Fruit fly (Drosophila melanogaster) whole organism, prepupa: Measurements from ENCODE around the gene Bicra.
A peak's percentile ranks its signal among the peaks of the same experiment; 100 is the strongest.

Experiments used
- CG10631 ChIP-seq: fragments of 200-800 bp; sonication (Bioruptor generic); optimal IDR thresholded peaks from 2 replicates; lab custom pipeline; 2016; ENCODE audit warnings: missing biosample characterization, missing genetic modification characterization
- CG10669 ChIP-seq: fragments of 200-800 bp; sonication (Bioruptor generic); optimal IDR thresholded peaks from 3 replicates; lab custom pipeline; 2018; ENCODE audit warnings: missing biosample characterization, mild to moderate bottlenecking, missing genetic modification characterization, moderate library complexity
- CG11294 ChIP-seq: fragments of 200-800 bp; sonication (Bioruptor generic); IDR thresholded peaks from 2 replicates; pipeline ENCODE4 v1.3.6; 2022; ENCODE audit warnings: missing biosample characterization, missing genetic modification characterization
- CG11762 ChIP-seq: fragments of 200-800 bp; sonication (Bioruptor generic); optimal IDR thresholded peaks from 3 replicates; lab custom pipeline; 2016; ENCODE audit warnings: missing biosample characterization, missing genetic modification characterization; ENCODE audit not compliant: insufficient read depth
- CG1621 ChIP-seq: fragments of 200-800 bp; sonication (Bioruptor generic); optimal IDR thresholded peaks from 3 replicates; lab custom pipeline; 2018; ENCODE audit warnings: missing biosample characterization, mild to moderate bottlenecking, missing genetic modification characterization
- CG16779 ChIP-seq: fragments of 200-800 bp; sonication (Bioruptor generic); optimal IDR thresholded peaks from 3 replicates; lab custom pipeline; 2017; ENCODE audit warnings: missing biosample characterization, mild to moderate bottlenecking, missing genetic modification characterization
- CG3919 ChIP-seq: fragments of 200-800 bp; sonication (Bioruptor generic); optimal IDR thresholded peaks from 3 replicates; lab custom pipeline; 2016; ENCODE audit warnings: missing biosample characterization, missing genetic modification characterization
- CG6163 ChIP-seq: fragments of 200-800 bp; sonication (Bioruptor generic); IDR thresholded peaks from 3 replicates; pipeline ENCODE4 v1.3.6; 2022; ENCODE audit warnings: missing biosample characterization, missing genetic modification characterization
- CG6276 ChIP-seq: fragments of 200-800 bp; sonication (Bioruptor generic); optimal IDR thresholded peaks from 2 replicates; lab custom pipeline; 2017; ENCODE audit warnings: missing biosample characterization, mild to moderate bottlenecking, missing genetic modification characterization
- CG6808 ChIP-seq: fragments of 200-800 bp; sonication (Bioruptor generic); optimal IDR thresholded peaks from 3 replicates; lab custom pipeline; 2017; ENCODE audit warnings: missing biosample characterization, missing genetic modification characterization, mild to moderate bottlenecking, moderate library complexity, missing genetic modification reagents
- CG6854 ChIP-seq: fragments of 200-800 bp; sonication (Bioruptor generic); optimal IDR thresholded peaks from 2 replicates; lab custom pipeline; 2017; ENCODE audit warnings: missing biosample characterization, mild to moderate bottlenecking, missing genetic modification characterization
- CG7368 ChIP-seq: fragments of 200-800 bp; sonication (Bioruptor generic); optimal IDR thresholded peaks from 3 replicates; lab custom pipeline; 2016; ENCODE audit warnings: missing biosample characterization, missing genetic modification characterization
- CG8119 ChIP-seq: fragments of 200-800 bp; sonication (Bioruptor generic); IDR thresholded peaks from 3 replicates; pipeline ENCODE4 v1.3.6; 2022; ENCODE audit warnings: missing biosample characterization, missing genetic modification characterization
- CG8632 ChIP-seq: fragments of 200-800 bp; sonication (Bioruptor generic); optimal IDR thresholded peaks from 3 replicates; lab custom pipeline; 2016; ENCODE audit warnings: missing biosample characterization, missing genetic modification characterization
- CG9139 ChIP-seq: fragments of 200-800 bp; sonication (Bioruptor generic); optimal IDR thresholded peaks from 3 replicates; lab custom pipeline; 2017; ENCODE audit warnings: missing biosample characterization, mild to moderate bottlenecking, missing genetic modification characterization
- Eip75B ChIP-seq: fragments of 200-800 bp; sonication (Bioruptor generic); optimal IDR thresholded peaks from 3 replicates; lab custom pipeline; 2016; ENCODE audit warnings: missing biosample characterization, missing genetic modification characterization
- Eip78C ChIP-seq: fragments of 200-800 bp; sonication (Bioruptor generic); peaks from one replicate; lab custom pipeline; 2016; ENCODE audit warnings: missing biosample characterization, missing genetic modification characterization
- Eip93F ChIP-seq: fragments of 200-800 bp; sonication (Bioruptor generic); optimal IDR thresholded peaks from 2 replicates; lab custom pipeline; 2016; ENCODE audit warnings: missing biosample characterization, mild to moderate bottlenecking, missing genetic modification characterization
- Ets21C ChIP-seq: fragments of 200-800 bp; sonication (Bioruptor generic); optimal IDR thresholded peaks from 3 replicates; lab custom pipeline; 2016; ENCODE audit warnings: missing biosample characterization, missing genetic modification characterization
- Ets96B ChIP-seq: fragments of 200-800 bp; optimal IDR thresholded peaks from 2 replicates; lab custom pipeline; 2019; ENCODE audit warnings: missing biosample characterization, mild to moderate bottlenecking, missing genetic modification characterization, moderate library complexity
- Gug ChIP-seq: fragments of 200-800 bp; sonication (Bioruptor generic); IDR thresholded peaks from 2 replicates; pipeline ENCODE4 v1.3.6; 2022; ENCODE audit warnings: missing biosample characterization, missing genetic modification characterization
- Hr38 ChIP-seq: sonication (Bioruptor generic); optimal IDR thresholded peaks from 2 replicates; lab custom pipeline; 2016; ENCODE audit warnings: missing biosample characterization, missing genetic modification characterization
- Hr39 ChIP-seq: fragments of 200-800 bp; sonication (Bioruptor generic); optimal IDR thresholded peaks from 2 replicates; lab custom pipeline; 2016; ENCODE audit warnings: missing biosample characterization, missing genetic modification characterization
- Hr4 ChIP-seq: fragments of 200-800 bp; sonication (Bioruptor generic); optimal IDR thresholded peaks from 3 replicates; lab custom pipeline; 2016; ENCODE audit warnings: missing biosample characterization, missing genetic modification characterization
- Lpt ChIP-seq: fragments of 200-800 bp; sonication (Bioruptor generic); optimal IDR thresholded peaks from 3 replicates; lab custom pipeline; 2016; ENCODE audit warnings: missing biosample characterization, missing genetic modification characterization
- Met ChIP-seq: fragments of 200-800 bp; sonication (Bioruptor generic); optimal IDR thresholded peaks from 3 replicates; lab custom pipeline; 2016; ENCODE audit warnings: missing biosample characterization, missing genetic modification characterization
- OdsH ChIP-seq: fragments of 200-800 bp; sonication (Bioruptor generic); optimal IDR thresholded peaks from 3 replicates; lab custom pipeline; 2016; ENCODE audit warnings: missing biosample characterization, missing genetic modification characterization
- Sox14 ChIP-seq: fragments of 200-800 bp; sonication (Bioruptor generic); optimal IDR thresholded peaks from 3 replicates; lab custom pipeline; 2016; ENCODE audit warnings: missing biosample characterization, missing genetic modification characterization
- Sox15 ChIP-seq: fragments of 200-800 bp; sonication (Bioruptor generic); optimal IDR thresholded peaks from 3 replicates; lab custom pipeline; 2016; ENCODE audit warnings: missing biosample characterization, missing genetic modification characterization
- achi ChIP-seq: fragments of 200-800 bp; sonication (Bioruptor generic); optimal IDR thresholded peaks from 3 replicates; lab custom pipeline; 2016; ENCODE audit warnings: missing biosample characterization, missing genetic modification characterization
- cyc ChIP-seq: fragments of 200-800 bp; sonication (Bioruptor generic); optimal IDR thresholded peaks from 3 replicates; lab custom pipeline; 2016; ENCODE audit warnings: missing biosample characterization, missing genetic modification characterization
- eg ChIP-seq: fragments of 200-800 bp; sonication (Bioruptor generic); IDR thresholded peaks from 3 replicates; pipeline ENCODE4 v1.3.6; 2022; ENCODE audit warnings: missing biosample characterization, missing genetic modification characterization
- esn ChIP-seq: fragments of 200-800 bp; sonication (Bioruptor generic); optimal IDR thresholded peaks from 2 replicates; lab custom pipeline; 2016; ENCODE audit warnings: missing biosample characterization, mild to moderate bottlenecking, missing genetic modification characterization, moderate library complexity
- fd59A ChIP-seq: fragments of 200-800 bp; sonication (Bioruptor generic); optimal IDR thresholded peaks from 2 replicates; lab custom pipeline; 2017; ENCODE audit warnings: missing biosample characterization, mild to moderate bottlenecking, missing genetic modification characterization, missing genetic modification reagents
- fd85E ChIP-seq: fragments of 200-800 bp; sonication (Bioruptor generic); optimal IDR thresholded peaks from 3 replicates; lab custom pipeline; 2016; ENCODE audit warnings: missing biosample characterization, missing genetic modification characterization
- fkh ChIP-seq: fragments of 200-800 bp; sonication (Bioruptor generic); optimal IDR thresholded peaks from 3 replicates; lab custom pipeline; 2017; ENCODE audit warnings: missing biosample characterization, mild to moderate bottlenecking, missing genetic modification characterization, moderate library complexity
- lz ChIP-seq: fragments of 200-800 bp; sonication (Bioruptor generic); optimal IDR thresholded peaks from 3 replicates; lab custom pipeline; 2016; ENCODE audit warnings: missing biosample characterization, missing genetic modification characterization
- salr ChIP-seq, 2 experiments: fragments of 200-800 bp; sonication (Bioruptor generic); optimal IDR thresholded peaks; 3 replicates each; lab custom pipeline; 2016 to 2018; ENCODE audit warnings: missing biosample characterization in 2 of 2, missing genetic modification characterization in 2 of 2, mild to moderate bottlenecking in 1 of 2
- ss ChIP-seq, 2 experiments: fragments of 200-800 bp; sonication (Bioruptor generic); optimal IDR thresholded peaks; 2 replicates in 1 of 2; 3 replicates in 1 of 2; lab custom pipeline; 2017 to 2018; ENCODE audit warnings: mild to moderate bottlenecking in 2 of 2, missing biosample characterization in 2 of 2, missing genetic modification characterization in 2 of 2, moderate library complexity in 1 of 2
- svp ChIP-seq: fragments of 200-800 bp; sonication (Bioruptor generic); peaks from one replicate; lab custom pipeline; 2016; ENCODE audit warnings: missing biosample characterization, missing genetic modification characterization
- topi ChIP-seq: fragments of 200-800 bp; sonication (Bioruptor generic); optimal IDR thresholded peaks from 3 replicates; lab custom pipeline; 2016; ENCODE audit warnings: missing biosample characterization, missing genetic modification characterization
- vri ChIP-seq: fragments of 200-800 bp; sonication (Bioruptor generic); optimal IDR thresholded peaks from 3 replicates; lab custom pipeline; 2016; ENCODE audit warnings: missing biosample characterization, mild to moderate bottlenecking, missing genetic modification characterization

The Bicra gene

DNA sequence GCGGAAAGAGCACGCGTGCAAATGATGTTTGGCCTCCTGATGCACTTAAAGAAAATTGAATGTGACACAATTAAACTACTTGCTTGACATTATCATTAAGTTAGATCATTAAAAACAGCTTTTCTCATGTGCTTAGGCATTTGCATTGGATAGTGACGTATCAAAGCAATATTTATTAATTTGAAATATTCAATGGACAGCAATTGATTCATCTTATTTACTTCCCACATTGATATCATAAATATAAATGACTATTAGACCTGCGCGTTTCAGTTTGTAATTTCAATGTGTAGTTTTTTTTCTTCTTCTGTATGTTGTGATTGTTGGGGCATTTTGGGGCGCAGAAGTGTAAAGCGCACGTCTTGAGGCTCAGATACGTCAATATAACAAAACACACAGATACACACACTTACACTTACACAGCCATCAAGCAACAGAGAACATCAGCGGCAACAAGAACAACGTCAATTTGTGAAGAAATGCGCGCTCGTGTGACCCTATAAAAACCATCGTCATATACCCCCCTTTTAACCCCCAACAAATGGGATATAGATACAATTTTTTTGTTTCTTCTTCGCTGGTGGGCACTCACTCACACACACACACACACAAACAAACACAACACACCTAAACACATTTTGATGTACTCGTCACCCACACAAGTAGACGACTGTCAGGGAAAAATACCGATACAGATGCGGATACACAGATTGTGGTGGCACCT is 26.3 kb downstream of the Bicra start (continued):
- peak; percentile 51 for TF ChIP-seq OdsH (GFP tag; lab: Kevin White, UChicago)
- TF ChIP-seq fd59A, result peak; percentile 27
- TF ChIP-seq CG9139 (GFP tag; lab: Kevin White, UChicago), result no peak
- no peak for TF ChIP-seq Hr38 (GFP tag; lab: Kevin White, UChicago)
- peak; percentile 77 for TF ChIP-seq esn
- peak; percentile 52 for TF ChIP-seq Eip75B
- TF ChIP-seq Hr4, result peak; percentile 63
- peak; percentile 9; the same call in 1 of the 2 replicates for TF ChIP-seq CG11294 (GFP tag; lab: Robert Waterston, UW)
- TF ChIP-seq CG16779, result no peak
- TF ChIP-seq Ets96B (tag; lab: Kevin White, UChicago), result peak; percentile 56
- no peak; the same call in 1 of the 2 replicates for TF ChIP-seq Gug (GFP tag; lab: Robert Waterston, UW)
- TF ChIP-seq Sox15 (GFP tag; lab: Kevin White, UChicago), result peak; percentile 11
- no peak for TF ChIP-seq ss (GFP tag; optimal IDR thresholded peaks at IDR 0.05; lab: Kevin White, UChicago)
- TF ChIP-seq Eip93F (GFP tag; lab: Kevin White, UChicago), result no peak
- TF ChIP-seq salr (GFP tag; optimal IDR thresholded peaks at IDR 0.05; lab: Kevin White, UChicago), result peak in 1 of 2 experiments; percentile 46
- TF ChIP-seq Sox14 (GFP tag; lab: Kevin White, UChicago), result peak; percentile 61
- TF ChIP-seq fd85E (GFP tag; lab: Kevin White, UChicago), result no peak
- 0 out of 3 replicates have a peak, but pooled peaks have one; percentile 24 for TF ChIP-seq CG6163 (GFP tag; lab: Robert Waterston, UW)
- TF ChIP-seq CG8119 (GFP tag; lab: Robert Waterston, UW), result peak; percentile 29; the same call in 2 of the 3 replicates
- TF ChIP-seq lz (GFP tag; lab: Kevin White, UChicago), result peak; percentile 64
- peak; percentile 89 for TF ChIP-seq svp (GFP tag; lab: Kevin White, UChicago)
- peak; percentile 89 for TF ChIP-seq Eip78C (GFP tag; lab: Kevin White, UChicago)
- peak; percentile 38 for TF ChIP-seq CG11762
- TF ChIP-seq CG7368 (GFP tag; lab: Kevin White, UChicago), result peak; percentile 45
- TF ChIP-seq CG1621, result no peak

DNA sequence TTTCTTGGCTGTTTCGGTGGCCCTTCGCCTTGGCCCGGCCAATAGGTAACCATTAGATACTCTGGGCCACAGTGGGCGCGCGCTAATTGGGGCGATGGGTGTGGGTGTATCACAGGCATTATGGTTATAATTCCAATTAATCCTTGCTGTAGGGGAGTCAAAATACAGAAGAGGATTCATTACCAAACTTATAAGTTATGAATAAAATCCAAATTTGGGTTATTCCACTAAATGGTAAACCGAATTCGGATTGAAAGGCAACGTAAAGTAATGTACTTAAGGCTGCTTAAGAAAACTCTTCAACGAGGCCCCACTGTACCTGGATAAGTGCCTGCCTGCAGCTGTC is 26.8 kb downstream of the Bicra start:
- TF ChIP-seq achi (GFP tag; lab: Kevin White, UChicago), result peak; percentile 2
- no peak for TF ChIP-seq fd85E (GFP tag; lab: Kevin White, UChicago)
- TF ChIP-seq eg (GFP tag; lab: Robert Waterston, UW), result peak; percentile 26; the same call in 1 of the 3 replicates
- TF ChIP-seq Eip93F (GFP tag; lab: Kevin White, UChicago), result no peak
- no peak for TF ChIP-seq CG8119 (GFP tag; lab: Robert Waterston, UW)
- no peak for TF ChIP-seq vri (GFP tag; lab: Kevin White, UChicago)
- peak; percentile 12 for TF ChIP-seq CG3919 (GFP tag; lab: Kevin White, UChicago)
- TF ChIP-seq Gug (GFP tag; lab: Robert Waterston, UW), result 0 out of 2 replicates have a peak, but pooled peaks have one; percentile 12
- TF ChIP-seq CG6163 (GFP tag; lab: Robert Waterston, UW), result 0 out of 3 replicates have a peak, but pooled peaks have one; percentile 34
- TF ChIP-seq CG9139 (GFP tag; lab: Kevin White, UChicago), result no peak
- TF ChIP-seq CG10631 (GFP tag; lab: Kevin White, UChicago), result no peak
- TF ChIP-seq CG10669 (GFP tag; lab: Kevin White, UChicago), result no peak
- no peak for TF ChIP-seq fkh (GFP tag; lab: Kevin White, UChicago)

DNA sequence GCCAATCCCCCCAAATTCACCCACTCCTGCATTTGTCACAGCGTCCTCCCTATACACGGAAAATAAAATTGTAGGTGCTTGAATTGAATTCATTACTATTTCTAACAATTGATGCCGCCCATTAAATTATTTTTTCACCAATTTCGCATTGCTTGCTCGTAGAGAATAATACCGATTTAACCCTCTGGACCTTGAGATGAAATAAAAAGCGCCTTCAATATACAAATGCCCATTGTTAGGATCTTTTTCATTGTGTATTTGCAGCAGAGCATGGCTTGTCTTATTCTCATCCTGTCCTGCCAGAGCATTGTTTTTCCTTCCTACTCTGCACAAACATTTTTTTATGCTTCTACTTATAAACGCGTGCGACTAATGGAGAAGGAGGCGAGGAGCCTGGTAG is 28.8 kb downstream of the Bicra start:
- TF ChIP-seq cyc, result peak; percentile 21
- TF ChIP-seq CG6163 (GFP tag; lab: Robert Waterston, UW), result peak; percentile 50; the same call in 2 of the 3 replicates
- peak; percentile 30 for TF ChIP-seq CG7368 (GFP tag; lab: Kevin White, UChicago)
- peak; percentile 45 for TF ChIP-seq Met (GFP tag; lab: Kevin White, UChicago)
- TF ChIP-seq topi (GFP tag; lab: Kevin White, UChicago), result peak; percentile 33
- TF ChIP-seq CG16779, result no peak
- peak; percentile 73 for TF ChIP-seq Ets96B (tag; lab: Kevin White, UChicago)
- TF ChIP-seq esn, result peak; percentile 31
- TF ChIP-seq CG9139 (GFP tag; lab: Kevin White, UChicago), result peak; percentile 4
- TF ChIP-seq fkh (GFP tag; lab: Kevin White, UChicago), result no peak
- no peak for TF ChIP-seq CG6854
- TF ChIP-seq fd85E (GFP tag; lab: Kevin White, UChicago), result no peak
- no peak for TF ChIP-seq Hr38 (GFP tag; lab: Kevin White, UChicago)
- TF ChIP-seq CG8632 (GFP tag; lab: Kevin White, UChicago), result peak; percentile 18
- TF ChIP-seq OdsH (GFP tag; lab: Kevin White, UChicago), result peak; percentile 38
- no peak for TF ChIP-seq CG6276
- no peak for TF ChIP-seq Eip93F (GFP tag; lab: Kevin White, UChicago)
- TF ChIP-seq Ets21C (GFP tag; lab: Kevin White, UChicago), result peak; percentile 5
- no peak for TF ChIP-seq Gug (GFP tag; lab: Robert Waterston, UW)
- TF ChIP-seq Eip78C (GFP tag; lab: Kevin White, UChicago), result peak; percentile 81
- TF ChIP-seq CG3919 (GFP tag; lab: Kevin White, UChicago), result peak; percentile 54
- TF ChIP-seq Lpt, result no peak
- TF ChIP-seq ss (GFP tag; optimal IDR thresholded peaks at IDR 0.05; lab: Kevin White, UChicago), result peak; percentile 27 to 52
- peak; percentile 60 for TF ChIP-seq CG6808
- no peak for TF ChIP-seq CG11294 (GFP tag; lab: Robert Waterston, UW)
- peak; percentile 31 for TF ChIP-seq Hr39 (GFP tag; lab: Kevin White, UChicago)
- TF ChIP-seq CG1621, result peak; percentile 31
- no peak for TF ChIP-seq Sox15 (GFP tag; lab: Kevin White, UChicago)
- peak; percentile 31; the same call in 1 of the 3 replicates for TF ChIP-seq CG8119 (GFP tag; lab: Robert Waterston, UW)
